Fruit fly (Drosophila melanogaster) whole organism, embryonic: ENCODE measurements around the gene Dh31.

Source experiments
- Asciz ChIP-seq: fragments of 200-800 bp; sonication (Bioruptor generic); optimal IDR thresholded peaks from 2 replicates; lab custom pipeline; 2017; ENCODE audit warnings: missing biosample characterization, mild to moderate bottlenecking, missing genetic modification characterization, missing genetic modification reagents
- Atf-2 ChIP-seq: fragments of 200-800 bp; sonication (Bioruptor generic); optimal IDR thresholded peaks from 2 replicates; lab custom pipeline; 2016; ENCODE audit warnings: missing biosample characterization, missing genetic modification characterization
- CG10366 ChIP-seq: fragments of 200-800 bp; sonication (Bioruptor generic); IDR thresholded peaks from 2 replicates; pipeline ENCODE4 v1.3.6; 2022; ENCODE audit warnings: missing biosample characterization, missing genetic modification characterization
- CG11093 ChIP-seq: fragments of 200-800 bp; sonication (Bioruptor generic); IDR thresholded peaks from 3 replicates; pipeline ENCODE4 v1.3.6; 2022; ENCODE audit warnings: missing biosample characterization, missing genetic modification characterization
- CG12071 ChIP-seq: fragments of 200-800 bp; sonication (Bioruptor generic); optimal IDR thresholded peaks from 3 replicates; lab custom pipeline; 2018; ENCODE audit warnings: missing biosample characterization, mild to moderate bottlenecking, missing genetic modification characterization
- CG12155 ChIP-seq: fragments of 200-800 bp; sonication (Bioruptor generic); optimal IDR thresholded peaks from 3 replicates; lab custom pipeline; 2016; ENCODE audit warnings: missing biosample characterization, missing genetic modification characterization
- CG12769 ChIP-seq: fragments of 200-800 bp; sonication (Bioruptor generic); optimal IDR thresholded peaks from 2 replicates; lab custom pipeline; 2019; ENCODE audit warnings: missing biosample characterization, mild to moderate bottlenecking, missing genetic modification characterization, moderate library complexity
- CG17802 ChIP-seq: fragments of 200-800 bp; sonication (Bioruptor generic); optimal IDR thresholded peaks from 2 replicates; lab custom pipeline; 2018; ENCODE audit warnings: missing biosample characterization, mild to moderate bottlenecking, missing genetic modification characterization, moderate library complexity
- CG1792 ChIP-seq: fragments of 200-800 bp; sonication (Bioruptor generic); optimal IDR thresholded peaks from 2 replicates; lab custom pipeline; 2016; ENCODE audit warnings: missing biosample characterization, missing genetic modification characterization
- CG18764 ChIP-seq: fragments of 200-800 bp; sonication (Bioruptor generic); optimal IDR thresholded peaks from 3 replicates; lab custom pipeline; 2016; ENCODE audit warnings: missing biosample characterization, missing genetic modification characterization
- CG2889 ChIP-seq: fragments of 200-800 bp; sonication (Bioruptor generic); IDR thresholded peaks from 3 replicates; pipeline ENCODE4 v1.3.6; 2022; ENCODE audit warnings: missing biosample characterization, missing genetic modification characterization
- CG31365 ChIP-seq: fragments of 200-800 bp; sonication (Bioruptor generic); optimal IDR thresholded peaks from 2 replicates; lab custom pipeline; 2018; ENCODE audit warnings: missing biosample characterization, mild to moderate bottlenecking, missing genetic modification characterization
- CG3995 ChIP-seq: fragments of 200-800 bp; sonication (Bioruptor generic); optimal IDR thresholded peaks from 3 replicates; lab custom pipeline; 2016; ENCODE audit warnings: missing biosample characterization, missing genetic modification characterization
- CG4404 ChIP-seq: fragments of 200-800 bp; sonication (Bioruptor generic); IDR thresholded peaks from 2 replicates; pipeline ENCODE4 v1.3.6; 2022; ENCODE audit warnings: missing biosample characterization, missing genetic modification characterization
- CG6272 ChIP-seq: fragments of 200-800 bp; sonication (Bioruptor generic); IDR thresholded peaks from 2 replicates; pipeline ENCODE4 v1.3.6; 2022; ENCODE audit warnings: missing biosample characterization, missing genetic modification characterization
- CG6689 ChIP-seq: fragments of 200-800 bp; sonication (Bioruptor generic); IDR thresholded peaks from 2 replicates; pipeline ENCODE4 v1.3.6; 2022; ENCODE audit warnings: missing biosample characterization, missing genetic modification characterization
- CG7786 ChIP-seq: fragments of 200-800 bp; sonication (Bioruptor generic); optimal IDR thresholded peaks from 2 replicates; lab custom pipeline; 2016; ENCODE audit warnings: missing biosample characterization, missing genetic modification characterization
- CG7839 ChIP-seq: fragments of 200-800 bp; sonication (Bioruptor generic); optimal IDR thresholded peaks from 3 replicates; lab custom pipeline; 2018; ENCODE audit warnings: missing biosample characterization, mild to moderate bottlenecking, missing genetic modification characterization, moderate library complexity
- CG7987 ChIP-seq: fragments of 200-800 bp; sonication (Bioruptor generic); optimal IDR thresholded peaks from 2 replicates; lab custom pipeline; 2018; ENCODE audit warnings: missing biosample characterization, mild to moderate bottlenecking, missing genetic modification characterization, moderate library complexity
- CG9817 ChIP-seq: fragments of 200-800 bp; sonication (Bioruptor generic); optimal IDR thresholded peaks from 2 replicates; lab custom pipeline; 2018; ENCODE audit warnings: missing biosample characterization, mild to moderate bottlenecking, missing genetic modification characterization, moderate library complexity
- Chrac-16 ChIP-seq: fragments of 200-800 bp; sonication (Bioruptor generic); optimal IDR thresholded peaks from 3 replicates; lab custom pipeline; 2016; ENCODE audit warnings: missing biosample characterization, missing genetic modification characterization
- D19A ChIP-seq: fragments of 200-800 bp; optimal IDR thresholded peaks from 3 replicates; lab custom pipeline; 2019; ENCODE audit warnings: missing biosample characterization, mild to moderate bottlenecking, missing genetic modification characterization, moderate library complexity
- Ets65A ChIP-seq: fragments of 200-800 bp; sonication (Bioruptor generic); peaks from one replicate; lab custom pipeline; 2016; ENCODE audit warnings: missing biosample characterization, missing genetic modification characterization
- HHEX ChIP-seq: fragments of 200-800 bp; sonication (Bioruptor generic); optimal IDR thresholded peaks from 3 replicates; lab custom pipeline; 2017; ENCODE audit warnings: missing biosample characterization, mild to moderate bottlenecking, missing genetic modification characterization, missing genetic modification reagents
- HLHmδ ChIP-seq: fragments of 200-800 bp; sonication (Bioruptor generic); optimal IDR thresholded peaks from 2 replicates; lab custom pipeline; 2018; ENCODE audit warnings: missing biosample characterization, mild to moderate bottlenecking, missing genetic modification characterization, moderate library complexity
- Hmr ChIP-seq: fragments of 200-800 bp; sonication (Bioruptor generic); optimal IDR thresholded peaks from 3 replicates; lab custom pipeline; 2017; ENCODE audit warnings: mild to moderate bottlenecking, missing biosample characterization, missing genetic modification reagents, missing genetic modification characterization
- Hr51 ChIP-seq, 2 experiments: fragments of 200-800 bp; sonication (Bioruptor generic); optimal IDR thresholded peaks; 2 replicates in 1 of 2; 3 replicates in 1 of 2; lab custom pipeline; 2016 to 2018; ENCODE audit warnings: missing biosample characterization in 2 of 2, missing genetic modification characterization in 2 of 2, mild to moderate bottlenecking in 1 of 2, moderate library complexity in 1 of 2
- Lpt ChIP-seq: fragments of >200 bp; optimal IDR thresholded peaks from 2 replicates; lab custom pipeline; 2018; ENCODE audit warnings: missing biosample characterization, missing genetic modification characterization
- Max ChIP-seq: fragments of 200-800 bp; sonication (Bioruptor generic); optimal IDR thresholded peaks from 2 replicates; lab custom pipeline; 2016; ENCODE audit warnings: missing biosample characterization, mild to moderate bottlenecking, missing genetic modification characterization
- Mrtf ChIP-seq: fragments of 200-800 bp; sonication (Bioruptor generic); IDR thresholded peaks from 3 replicates; pipeline ENCODE4 v1.3.6; 2022; ENCODE audit warnings: missing biosample characterization, missing genetic modification characterization
- Myb ChIP-seq: fragments of 200-800 bp; sonication (Bioruptor generic); optimal IDR thresholded peaks from 2 replicates; lab custom pipeline; 2016; ENCODE audit warnings: missing biosample characterization, missing genetic modification characterization
- NC2α ChIP-seq: fragments of 200-800 bp; sonication (Bioruptor generic); optimal IDR thresholded peaks from 2 replicates; lab custom pipeline; 2016; ENCODE audit warnings: missing biosample characterization, missing genetic modification characterization
- Nf-YC ChIP-seq: fragments of 200-800 bp; optimal IDR thresholded peaks from 3 replicates; lab custom pipeline; 2019; ENCODE audit warnings: missing biosample characterization, mild to moderate bottlenecking, missing genetic modification characterization, moderate library complexity
- Sin3A ChIP-seq: fragments of >200 bp; optimal IDR thresholded peaks from 2 replicates; lab custom pipeline; 2018
- Trl ChIP-seq, 3 experiments: fragments of >200 bp in 2 of 3; fragments of 200-800 bp in 1 of 3; sonication (Bioruptor generic) in 1 of 3; optimal IDR thresholded peaks; 2 replicates in 1 of 3; 3 replicates in 2 of 3; lab custom pipeline; 2016 to 2017; ENCODE audit warnings: missing biosample characterization in 1 of 3, missing genetic modification characterization in 1 of 3
- Xrp1 ChIP-seq: fragments of 200-800 bp; sonication (Bioruptor generic); IDR thresholded peaks from 2 replicates; pipeline ENCODE4 v1.3.6; 2022; ENCODE audit warnings: missing biosample characterization, missing genetic modification characterization
- corto ChIP-seq: fragments of 200-800 bp; sonication (Bioruptor generic); optimal IDR thresholded peaks from 2 replicates; lab custom pipeline; 2016; ENCODE audit warnings: missing biosample characterization, mild to moderate bottlenecking, missing genetic modification characterization, moderate library complexity
- dmrt11E ChIP-seq: fragments of 200-800 bp; sonication (Bioruptor generic); optimal IDR thresholded peaks from 3 replicates; lab custom pipeline; 2018; ENCODE audit warnings: missing biosample characterization, mild to moderate bottlenecking, missing genetic modification characterization, moderate library complexity
- dmrt99B ChIP-seq: fragments of 200-800 bp; sonication (Bioruptor generic); optimal IDR thresholded peaks from 2 replicates; lab custom pipeline; 2018; ENCODE audit warnings: missing biosample characterization, mild to moderate bottlenecking, missing genetic modification characterization, moderate library complexity
- fd102C ChIP-seq: fragments of 200-800 bp; sonication (Bioruptor generic); optimal IDR thresholded peaks from 2 replicates; lab custom pipeline; 2018; ENCODE audit warnings: missing biosample characterization, mild to moderate bottlenecking, missing genetic modification characterization, moderate library complexity
- gem ChIP-seq: fragments of 200-800 bp; sonication (Bioruptor generic); optimal IDR thresholded peaks from 2 replicates; lab custom pipeline; 2019; ENCODE audit warnings: missing biosample characterization, mild to moderate bottlenecking, missing genetic modification characterization, moderate library complexity
- grn ChIP-seq: fragments of 200-800 bp; sonication (Bioruptor generic); optimal IDR thresholded peaks from 3 replicates; lab custom pipeline; 2017; ENCODE audit warnings: missing biosample characterization, missing genetic modification characterization
- hkb ChIP-seq, 2 experiments: fragments of 200-800 bp in 1 of 2; fragments of >200 bp in 1 of 2; sonication (Bioruptor generic) in 1 of 2; IDR thresholded peaks in 1 of 2; optimal IDR thresholded peaks in 1 of 2; 2 replicates each; pipeline versions ENCODE4 v1.3.6 to Lab custom; 2017 to 2022; ENCODE audit warnings: missing biosample characterization in 1 of 2, missing genetic modification characterization in 1 of 2
- nerfin-1 ChIP-seq: fragments of 200-800 bp; sonication (Bioruptor generic); optimal IDR thresholded peaks from 3 replicates; lab custom pipeline; 2019; ENCODE audit warnings: missing biosample characterization, mild to moderate bottlenecking, missing genetic modification characterization, moderate library complexity
- nerfin-2 ChIP-seq: fragments of 200-800 bp; sonication (Bioruptor generic); IDR thresholded peaks from 2 replicates; pipeline ENCODE4 v1.3.6; 2022; ENCODE audit warnings: missing biosample characterization, missing genetic modification characterization; ENCODE audit not compliant: partially characterized antibody
- ro ChIP-seq: fragments of 200-800 bp; sonication (Bioruptor generic); IDR thresholded peaks from 2 replicates; pipeline ENCODE4 v1.3.6; 2022; ENCODE audit warnings: missing biosample characterization, missing genetic modification characterization
- schlank ChIP-seq: fragments of 200-800 bp; sonication (Bioruptor generic); optimal IDR thresholded peaks from 2 replicates; lab custom pipeline; 2018; ENCODE audit warnings: missing biosample characterization, mild to moderate bottlenecking, missing genetic modification characterization
- sim ChIP-seq: fragments of 200-800 bp; sonication (Bioruptor generic); IDR thresholded peaks from 2 replicates; pipeline ENCODE4 v1.3.6; 2022; ENCODE audit warnings: missing biosample characterization, missing genetic modification characterization
- twi ChIP-seq: fragments of 200-800 bp; optimal IDR thresholded peaks from 2 replicates; lab custom pipeline; 2019; ENCODE audit warnings: missing biosample characterization, mild to moderate bottlenecking, missing genetic modification characterization, moderate library complexity
- tx ChIP-seq: fragments of 200-800 bp; sonication (Bioruptor generic); optimal IDR thresholded peaks from 2 replicates; lab custom pipeline; 2016; ENCODE audit warnings: missing biosample characterization, missing genetic modification characterization
- usp ChIP-seq: fragments of >200 bp; optimal IDR thresholded peaks from 2 replicates; lab custom pipeline; 2017; ENCODE audit warnings: missing biosample characterization, missing genetic modification characterization

The Dh31 gene

DNA sequence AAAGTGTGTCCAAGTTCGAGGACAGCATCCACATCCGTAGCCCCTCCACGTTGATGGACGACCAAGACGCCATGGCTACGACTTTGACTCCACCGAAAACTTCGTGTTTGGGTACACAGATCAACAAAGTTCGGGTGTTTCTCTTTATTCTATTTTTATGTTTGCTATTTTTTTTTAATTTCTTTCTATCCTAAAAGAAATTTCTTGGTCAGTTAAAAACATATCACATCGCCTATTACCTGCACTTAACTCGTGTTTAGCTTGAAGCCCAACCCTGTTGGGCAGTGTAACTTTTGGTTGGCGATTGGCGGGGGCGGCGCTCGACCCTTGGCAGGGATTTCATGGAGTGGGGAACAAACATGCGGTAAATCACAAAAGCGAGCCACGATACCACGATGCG, 33.2 kb downstream of the Dh31 start (continued):
- TF ChIP-seq dmrt11E (tag; lab: Kevin White, UChicago) (peak; percentile 68), Nf-YC (tag; lab: Kevin White, UChicago) (no peak), CG7987 (GFP tag; lab: Kevin White, UChicago) (no peak), CG11093 (GFP tag; lab: Robert Waterston, UW) (peak; percentile 43; the same call in 1 of the 3 replicates), dmrt99B (tag; lab: Kevin White, UChicago) (peak; percentile 64), grn (GFP tag; lab: Kevin White, UChicago) (no peak), CG3995 (GFP tag; lab: Kevin White, UChicago) (no peak), CG7786 (GFP tag; lab: Kevin White, UChicago) (no peak), tx (GFP tag; lab: Kevin White, UChicago) (no peak), CG6272 (GFP tag; lab: Robert Waterston, UW) (peak; percentile 57), hkb (optimal IDR thresholded peaks at IDR 0.05; lab: Kevin White, UChicago) (no peak), hkb (GFP tag; IDR thresholded peaks at IDR 0.05; lab: Robert Waterston, UW) (peak; percentile 60), fd102C (GFP tag; lab: Kevin White, UChicago) (no peak), Mrtf (GFP tag; lab: Robert Waterston, UW) (0 out of 3 replicates have a peak, but pooled peaks have one; percentile 46), CG12769 (tag; lab: Kevin White, UChicago) (no peak), nerfin-2 (GFP tag; lab: Robert Waterston, UW) (no peak), CG12155 (GFP tag; lab: Kevin White, UChicago) (peak; percentile 29), schlank (no peak), Xrp1 (GFP tag; lab: Robert Waterston, UW) (peak; percentile 81), Max (GFP tag; lab: Kevin White, UChicago) (peak; percentile 13), Hmr (GFP tag; lab: Kevin White, UChicago) (no peak), Myb (GFP tag; lab: Kevin White, UChicago) (no peak), NC2α (GFP tag; lab: Kevin White, UChicago) (no peak), CG10366 (GFP tag; lab: Robert Waterston, UW) (peak; percentile 65), CG4404 (GFP tag; lab: Robert Waterston, UW) (no peak), Trl (optimal IDR thresholded peaks at IDR 0.05; lab: Kevin White, UChicago) (no peak), Trl (GFP tag; optimal IDR thresholded peaks at IDR 0.05; lab: Kevin White, UChicago) (no peak), CG9817 (tag; lab: Kevin White, UChicago) (peak; percentile 7), corto (GFP tag; lab: Kevin White, UChicago) (no peak), CG6689 (GFP tag; lab: Robert Waterston, UW) (peak; percentile 69), ro (GFP tag; lab: Robert Waterston, UW) (no peak), Atf-2 (GFP tag; lab: Kevin White, UChicago) (no peak), Lpt (GFP tag; lab: Kevin White, UChicago) (no peak), Sin3A (lab: Kevin White, UChicago) (no peak), CG7839 (tag; lab: Kevin White, UChicago) (peak; percentile 65), CG12071 (GFP tag; lab: Kevin White, UChicago) (peak; percentile 32), sim (no peak), twi (no peak), CG17802 (tag; lab: Kevin White, UChicago) (peak; percentile 46), CG2889 (GFP tag; lab: Robert Waterston, UW) (peak; percentile 49; the same call in 1 of the 3 replicates), CG18764 (GFP tag; lab: Kevin White, UChicago) (peak; percentile 32), Hr51 (GFP tag; optimal IDR thresholded peaks at IDR 0.05; lab: Kevin White, UChicago) (peak; percentile 27 to 65), Asciz (GFP tag; lab: Kevin White, UChicago) (peak; percentile 13), Chrac-16 (GFP tag; lab: Kevin White, UChicago) (peak; percentile 0), Ets65A (peak; percentile 85), CG1792 (GFP tag; lab: Kevin White, UChicago) (peak; percentile 21), usp (GFP tag; lab: Kevin White, UChicago) (no peak), nerfin-1 (tag; lab: Kevin White, UChicago) (peak; percentile 24), gem (tag; lab: Kevin White, UChicago) (peak; percentile 66), D19A (tag; lab: Kevin White, UChicago) (peak; percentile 6), HLHmδ (GFP tag; lab: Kevin White, UChicago) (no peak), HHEX (peak; percentile 68), CG31365 (tag; lab: Kevin White, UChicago) (no peak)
